Worm (Caenorhabditis elegans) whole organism, young adult: Measurements from ENCODE around the gene F22B5.4.

Experiments used
- ama-1 ChIP-seq, 3 experiments: fragments of 150-350 bp in 1 of 3; sonication (generic microtip) in 2 of 3; optimal IDR thresholded peaks; 2 replicates each; lab custom pipeline; 2014 to 2018; ENCODE audit warnings: missing biosample characterization in 2 of 3, missing genetic modification characterization in 2 of 3, missing genetic modification reagents in 2 of 3
- ccch-3 ChIP-seq: fragments of 200-800 bp; sonication (Bioruptor generic); optimal IDR thresholded peaks from 2 replicates; lab custom pipeline; 2018; ENCODE audit warnings: mild to moderate bottlenecking, missing genetic modification characterization, missing compliant biosample characterization
- cebp-1 ChIP-seq, 2 experiments: fragments of 200-800 bp in 1 of 2; sonication (Bioruptor generic) in 1 of 2; sonication (generic microtip) in 1 of 2; IDR thresholded peaks in 1 of 2; optimal IDR thresholded peaks in 1 of 2; 2 replicates each; pipeline versions ENCODE4 v1.3.6 to Lab custom; 2017 to 2022; ENCODE audit warnings: missing compliant biosample characterization in 2 of 2, missing genetic modification characterization in 2 of 2, mild to moderate bottlenecking in 1 of 2, missing genetic modification reagents in 1 of 2, moderate library complexity in 1 of 2
- tbp1 ChIP-seq: fragments of 200-800 bp; sonication (Bioruptor generic); optimal IDR thresholded peaks from 2 replicates; lab custom pipeline; 2018; ENCODE audit warnings: mild to moderate bottlenecking, missing genetic modification characterization, missing compliant biosample characterization

ce11 chrII:8415462-8416037 is 34.0 kb upstream of the F22B5.4 start:
- TF ChIP-seq tbp1 (GFP tag; lab: Kevin White, UChicago) (no peak), cebp-1 (GFP tag; IDR thresholded peaks at IDR 0.05; lab: Robert Waterston, UW) (no peak), cebp-1 (tag; optimal IDR thresholded peaks at IDR 0.05; lab: Kevin White, UChicago) (no peak), ama-1 (optimal IDR thresholded peaks at IDR 0.05; lab: Kevin White, UChicago) (no peak), ama-1 (GFP tag; optimal IDR thresholded peaks at IDR 0.05; lab: Kevin White, UChicago) (no peak), ccch-3 (GFP tag; lab: Kevin White, UChicago) (no peak)
